Worm (Caenorhabditis elegans) whole organism, L4 larva: Measurements from ENCODE around the gene srt-23.

Source experiments
- duxl-1 ChIP-seq: sonication (generic microtip); optimal IDR thresholded peaks from 2 replicates; lab custom pipeline; 2016; ENCODE audit warnings: mild to moderate bottlenecking, missing genetic modification characterization, moderate library complexity, missing compliant biosample characterization; ENCODE audit not compliant: poor library complexity
- egl-27 ChIP-seq: sonication (generic microtip); optimal IDR thresholded peaks from 3 replicates; lab custom pipeline; 2017; ENCODE audit warnings: missing biosample characterization, missing genetic modification reagents, missing genetic modification characterization
- jun-1 ChIP-seq: fragments of 150-350 bp; optimal IDR thresholded peaks from 2 replicates; lab custom pipeline; 2014; ENCODE audit warnings: missing biosample characterization, missing genetic modification reagents, missing genetic modification characterization
- lin-15B ChIP-seq: fragments of 150-350 bp; sonication (generic microtip); optimal IDR thresholded peaks from 3 replicates; lab custom pipeline; 2014; ENCODE audit warnings: missing biosample characterization, missing genetic modification characterization
- mep-1 ChIP-seq: fragments of 150-350 bp; sonication (generic microtip); optimal IDR thresholded peaks from 3 replicates; lab custom pipeline; 2014; ENCODE audit warnings: missing biosample characterization, missing genetic modification characterization
- nhr-48 ChIP-seq: sonication (generic microtip); optimal IDR thresholded peaks from 2 replicates; lab custom pipeline; 2016; ENCODE audit warnings: mild to moderate bottlenecking, missing genetic modification characterization, missing compliant biosample characterization
- unc-62 ChIP-seq, 3 experiments: fragments of 150-350 bp in 1 of 3; sonication (generic microtip); optimal IDR thresholded peaks in 2 of 3; peaks in 1 of 3; 1 replicate in 1 of 3; 2 replicates in 2 of 3; lab custom pipeline; 2014 to 2017; ENCODE audit warnings: missing biosample characterization in 3 of 3, missing genetic modification characterization in 3 of 3, missing genetic modification reagents in 3 of 3, missing genotype in 1 of 3
- ztf-11 ChIP-seq: fragments of 150-350 bp; optimal IDR thresholded peaks from 2 replicates; lab custom pipeline; 2014; ENCODE audit warnings: missing biosample characterization, missing genetic modification characterization

DNA sequence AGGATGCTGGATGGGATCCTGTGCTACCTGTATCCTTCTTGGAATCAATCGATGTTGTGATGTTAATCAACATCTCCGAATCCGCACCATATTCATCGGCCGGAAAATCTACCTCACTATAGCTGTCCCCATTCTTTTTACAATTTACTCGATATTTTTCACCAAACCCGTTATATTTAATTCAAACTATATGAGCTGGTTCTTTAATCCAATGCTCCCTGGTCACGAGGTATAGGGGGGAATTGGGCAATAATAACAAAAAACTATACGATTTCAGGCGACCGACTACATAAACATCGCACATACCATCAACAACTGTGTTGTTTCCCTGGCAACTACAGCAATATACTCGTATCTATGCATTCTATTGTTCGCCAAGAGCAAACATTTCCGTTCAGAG is 1.0 kb downstream of the srt-23 start:
- TF ChIP-seq egl-27 (tag; lab: Kevin White, UChicago) (no peak), lin-15B (tag; lab: Kevin White, UChicago) (no peak), mep-1 (no peak), ztf-11 (tag; lab: Kevin White, UChicago) (no peak), unc-62 (GFP tag; optimal IDR thresholded peaks at IDR 0.05 in 1 of 2; lab: Kevin White, UChicago) (peak in 1 of 2 experiments; percentile 47), unc-62 (tag; optimal IDR thresholded peaks at IDR 0.05; lab: Kevin White, UChicago) (no peak), duxl-1 (tag; lab: Kevin White, UChicago) (no peak), jun-1 (tag; lab: Kevin White, UChicago) (no peak), nhr-48 (tag; lab: Kevin White, UChicago) (no peak)
